Worm (Caenorhabditis elegans) whole organism, young adult: ENCODE data around the gene vamp-7.

ENCODE experiments used
- B0019.2 ChIP-seq: fragments of 200-800 bp; sonication (Bioruptor generic); conservative IDR thresholded peaks from 2 replicates; pipeline ENCODE4 v1.3.6; 2022; ENCODE audit warnings: missing genetic modification reagents, missing genetic modification characterization, missing compliant biosample characterization
- B0035.1 ChIP-seq: sonication (generic microtip); optimal IDR thresholded peaks from 2 replicates; lab custom pipeline; 2016; ENCODE audit warnings: missing genetic modification characterization, mild to moderate bottlenecking, missing compliant biosample characterization, missing genotype, missing genetic modification reagents
- B0336.3 ChIP-seq: fragments of 200-800 bp; sonication (Bioruptor generic); IDR thresholded peaks from 2 replicates; pipeline ENCODE4 v1.3.6; 2022; ENCODE audit warnings: missing genetic modification characterization, missing compliant biosample characterization
- F22D6.2 ChIP-seq: sonication (generic microtip); optimal IDR thresholded peaks from 2 replicates; lab custom pipeline; 2016; ENCODE audit warnings: mild to moderate bottlenecking, missing genetic modification characterization, missing compliant biosample characterization
- F37B4.10 ChIP-seq: fragments of 200-800 bp; sonication (Bioruptor generic); IDR thresholded peaks from 2 replicates; pipeline ENCODE4 v1.3.6; 2022; ENCODE audit warnings: missing genetic modification characterization, missing compliant biosample characterization
- F39B2.1 ChIP-seq: fragments of 200-800 bp; sonication (Bioruptor generic); IDR thresholded peaks from 2 replicates; pipeline ENCODE4 v1.3.6; 2022; ENCODE audit warnings: missing genetic modification reagents, missing genetic modification characterization, missing compliant biosample characterization
- F52B5.7 ChIP-seq: sonication (generic microtip); optimal IDR thresholded peaks from 2 replicates; lab custom pipeline; 2016; ENCODE audit warnings: mild to moderate bottlenecking, missing genetic modification characterization, missing compliant biosample characterization
- F57A8.1 ChIP-seq: fragments of 200-800 bp; sonication (Bioruptor generic); optimal IDR thresholded peaks from 2 replicates; lab custom pipeline; 2018; ENCODE audit warnings: mild to moderate bottlenecking, missing genetic modification characterization, moderate library complexity, missing compliant biosample characterization
- F57C9.4 ChIP-seq: sonication (generic microtip); optimal IDR thresholded peaks from 2 replicates; lab custom pipeline; 2017; ENCODE audit warnings: mild to moderate bottlenecking, missing genetic modification characterization, missing compliant biosample characterization
- Y53G8AR.9 ChIP-seq: fragments of 200-800 bp; sonication (Bioruptor generic); conservative IDR thresholded peaks from 2 replicates; pipeline ENCODE4 v1.3.6; 2022; ENCODE audit warnings: missing genetic modification reagents, missing genetic modification characterization, missing compliant biosample characterization
- Y56A3A.18 ChIP-seq: fragments of 200-800 bp; sonication (Bioruptor generic); IDR thresholded peaks from 2 replicates; pipeline ENCODE4 v1.3.6; 2022; ENCODE audit warnings: missing genetic modification reagents, missing genetic modification characterization, missing compliant biosample characterization
- ama-1 ChIP-seq, 3 experiments: fragments of 150-350 bp in 1 of 3; sonication (generic microtip) in 2 of 3; optimal IDR thresholded peaks; 2 replicates each; lab custom pipeline; 2014 to 2018; ENCODE audit warnings: missing biosample characterization in 2 of 3, missing genetic modification characterization in 2 of 3, missing genetic modification reagents in 2 of 3
- attf-3 ChIP-seq: fragments of 200-800 bp; sonication (Bioruptor generic); conservative IDR thresholded peaks from 2 replicates; pipeline ENCODE4 v1.3.6; 2022; ENCODE audit warnings: missing genetic modification reagents, missing genetic modification characterization, missing compliant biosample characterization
- ceh-100 ChIP-seq: fragments of 200-800 bp; sonication (Bioruptor generic); IDR thresholded peaks from 2 replicates; pipeline ENCODE4 v1.3.6; 2022; ENCODE audit warnings: missing genetic modification reagents, missing genetic modification characterization, missing compliant biosample characterization
- ceh-79 ChIP-seq: sonication (generic microtip); optimal IDR thresholded peaks from 2 replicates; lab custom pipeline; 2017; ENCODE audit warnings: mild to moderate bottlenecking, missing genetic modification characterization, missing compliant biosample characterization
- ceh-91 ChIP-seq: fragments of 200-800 bp; sonication (Bioruptor generic); IDR thresholded peaks from 2 replicates; pipeline ENCODE4 v1.3.6; 2022; ENCODE audit warnings: missing genetic modification reagents, missing genetic modification characterization, missing compliant biosample characterization
- dox-1 ChIP-seq: fragments of 200-800 bp; sonication (Bioruptor generic); IDR thresholded peaks from 2 replicates; pipeline ENCODE4 v1.3.6; 2022; ENCODE audit warnings: missing genetic modification reagents, missing genetic modification characterization, missing compliant biosample characterization
- efl-1 ChIP-seq: fragments of 150-350 bp; optimal IDR thresholded peaks from 2 replicates; lab custom pipeline; 2014; ENCODE audit warnings: missing biosample characterization, missing genetic modification reagents, missing genetic modification characterization
- egrh-3 ChIP-seq: fragments of 200-800 bp; sonication (Bioruptor generic); IDR thresholded peaks from 2 replicates; pipeline ENCODE4 v1.3.6; 2022; ENCODE audit warnings: missing genetic modification reagents, missing genetic modification characterization, missing compliant biosample characterization
- hmg-1.2 ChIP-seq: fragments of 200-800 bp; sonication (Bioruptor generic); IDR thresholded peaks from 2 replicates; pipeline ENCODE4 v1.3.6; 2022; ENCODE audit warnings: missing genetic modification reagents, missing genetic modification characterization, missing compliant biosample characterization
- hmg-20 ChIP-seq: fragments of 200-800 bp; sonication (Bioruptor generic); IDR thresholded peaks from 2 replicates; pipeline ENCODE4 v1.3.6; 2022; ENCODE audit warnings: missing genetic modification reagents, missing genetic modification characterization, missing compliant biosample characterization
- lin-40 ChIP-seq: sonication (generic microtip); optimal IDR thresholded peaks from 2 replicates; lab custom pipeline; 2016; ENCODE audit warnings: missing genetic modification characterization, mild to moderate bottlenecking, missing compliant biosample characterization, missing genotype, missing genetic modification reagents
- madf-6 ChIP-seq: fragments of 200-800 bp; sonication (Bioruptor generic); IDR thresholded peaks from 2 replicates; pipeline ENCODE4 v1.3.6; 2022; ENCODE audit warnings: missing genetic modification reagents, missing genetic modification characterization, missing compliant biosample characterization
- mcd-1 ChIP-seq: fragments of 200-800 bp; sonication (Bioruptor generic); IDR thresholded peaks from 2 replicates; pipeline ENCODE4 v1.3.6; 2022; ENCODE audit warnings: missing genetic modification reagents, missing genetic modification characterization, missing compliant biosample characterization
- nfyb-1 ChIP-seq: fragments of 200-800 bp; sonication (Bioruptor generic); IDR thresholded peaks from 2 replicates; pipeline ENCODE4 v1.3.6; 2022; ENCODE audit warnings: missing genetic modification reagents, missing genetic modification characterization, missing compliant biosample characterization
- nhr-80 ChIP-seq: sonication (generic microtip); optimal IDR thresholded peaks from 2 replicates; lab custom pipeline; 2016; ENCODE audit warnings: missing genetic modification characterization, missing compliant biosample characterization
- pha-4 ChIP-seq: fragments of 150-350 bp; sonication (generic microtip); optimal IDR thresholded peaks from 2 replicates; lab custom pipeline; 2014; ENCODE audit warnings: missing biosample characterization, missing genetic modification reagents, missing genetic modification characterization
- rec-8 ChIP-seq, 2 experiments: sonication (generic microtip); optimal IDR thresholded peaks; 2 replicates each; lab custom pipeline; 2016; ENCODE audit warnings: mild to moderate bottlenecking in 2 of 2, missing genetic modification characterization in 2 of 2, missing genetic modification reagents in 2 of 2, missing genotype in 2 of 2, missing biosample characterization in 1 of 2, missing compliant biosample characterization in 1 of 2, moderate library complexity in 1 of 2
- snpc-1.1 ChIP-seq: sonication (generic microtip); optimal IDR thresholded peaks from 2 replicates; lab custom pipeline; 2017; ENCODE audit warnings: missing genetic modification characterization, mild to moderate bottlenecking, missing compliant biosample characterization, antibody characterized with exemption, moderate library complexity, missing genotype, missing genetic modification reagents; ENCODE audit not compliant: insufficient read depth
- snpc-1.3 ChIP-seq: sonication (generic microtip); optimal IDR thresholded peaks from 2 replicates; lab custom pipeline; 2017; ENCODE audit warnings: missing genetic modification characterization, mild to moderate bottlenecking, missing compliant biosample characterization, antibody characterized with exemption, moderate library complexity, missing genotype, missing genetic modification reagents; ENCODE audit not compliant: insufficient read depth
- unc-62 ChIP-seq: fragments of 150-350 bp; optimal IDR thresholded peaks from 2 replicates; lab custom pipeline; 2014; ENCODE audit warnings: missing biosample characterization, missing genetic modification reagents, missing genetic modification characterization
- ztf-26 ChIP-seq: sonication (generic microtip); optimal IDR thresholded peaks from 2 replicates; lab custom pipeline; 2017; ENCODE audit warnings: missing genetic modification characterization, missing compliant biosample characterization
- ztf-6 ChIP-seq: fragments of 200-800 bp; sonication (Bioruptor generic); IDR thresholded peaks from 2 replicates; pipeline ENCODE4 v1.3.6; 2022; ENCODE audit warnings: missing genetic modification reagents, missing genetic modification characterization, missing compliant biosample characterization

vamp-7 gene

DNA sequence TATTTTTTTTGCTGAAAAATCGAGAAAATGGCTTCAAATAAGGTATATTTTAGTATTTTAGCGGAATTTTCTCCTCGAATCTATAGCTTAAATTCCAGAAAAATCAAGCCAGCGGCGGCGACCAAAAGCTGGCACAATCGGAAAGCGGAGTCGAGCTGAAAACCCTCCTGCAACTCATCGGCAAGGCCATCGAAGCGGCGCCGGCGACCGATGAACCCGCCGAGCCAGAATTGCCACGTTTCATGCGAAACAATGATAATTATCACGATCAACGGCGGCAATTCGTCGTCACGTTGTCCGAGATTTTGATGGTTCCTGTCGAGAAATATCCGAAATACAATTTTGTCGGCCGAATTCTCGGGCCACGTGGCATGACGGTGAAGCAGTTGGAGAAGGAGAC is 2.6 kb downstream of the vamp-7 start, which contains the start of gene Y69A2AR.32 (continued):
- TF ChIP-seq snpc-1.3 (no peak), rec-8 (tag; optimal IDR thresholded peaks at IDR 0.05; lab: Kevin White, UChicago) (no peak), nfyb-1 (0 out of 2 replicates have a peak, but pooled peaks have one; percentile 14), ceh-100 (GFP tag; lab: Robert Waterston, UW) (no peak), madf-6 (GFP tag; lab: Robert Waterston, UW) (no peak), B0035.1 (tag; lab: Kevin White, UChicago) (no peak), ztf-6 (GFP tag; lab: Robert Waterston, UW) (no peak), dox-1 (GFP tag; lab: Robert Waterston, UW) (no peak), snpc-1.1 (tag; lab: Kevin White, UChicago) (no peak), lin-40 (tag; lab: Kevin White, UChicago) (no peak), ztf-26 (tag; lab: Kevin White, UChicago) (no peak)

DNA sequence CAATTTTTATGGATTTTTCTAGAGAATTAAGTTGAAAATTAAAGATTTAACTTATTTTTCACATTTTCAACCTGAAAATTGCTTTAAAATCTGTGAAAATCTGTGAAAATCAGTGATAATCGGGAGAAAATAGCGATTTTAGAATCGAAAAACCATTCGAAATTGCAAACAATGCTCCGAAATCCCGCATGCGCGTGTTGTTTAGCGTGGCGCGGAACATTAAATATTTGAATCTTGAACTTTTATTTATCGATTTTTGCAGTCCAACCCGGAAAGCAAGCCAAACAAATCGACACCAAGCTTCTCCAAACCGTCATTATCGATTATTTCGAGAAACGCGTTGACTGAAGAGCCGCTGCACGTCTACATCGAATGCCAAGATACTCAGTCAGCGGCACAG is 3.1 kb downstream of the vamp-7 start:
- TF ChIP-seq snpc-1.3 (no peak), attf-3 (GFP tag; lab: Robert Waterston, UW) (peak; percentile 87)

DNA sequence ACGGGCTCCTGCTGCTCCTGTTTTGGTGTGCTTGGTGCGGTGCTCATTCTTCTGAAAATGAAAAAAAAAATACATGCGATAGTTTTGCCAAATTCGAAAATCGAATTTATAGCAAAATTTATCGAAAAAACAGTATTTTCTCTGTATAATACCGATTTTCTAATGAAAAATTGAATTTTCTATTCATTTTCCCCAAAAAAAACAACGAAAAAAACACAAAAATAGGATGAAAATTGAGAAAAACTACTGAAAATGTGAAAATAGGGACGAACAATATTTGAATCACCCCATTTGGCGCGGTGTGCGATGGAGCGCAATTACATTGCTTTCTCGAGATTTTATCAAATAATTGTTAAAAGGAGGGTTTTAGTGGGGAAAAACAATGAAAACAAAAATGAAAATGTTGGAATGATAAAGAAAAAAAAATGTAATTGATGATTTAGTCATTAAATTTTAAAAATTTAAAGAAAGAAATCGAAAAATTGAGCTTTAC is 5.2 kb downstream of the vamp-7 start, which contains the start of gene Y69A2AR.28:
Gene Y69A2AR.28, minus strand, starts transcription at position 51 of the 493 bp plus-strand sequence.
- TF ChIP-seq Y53G8AR.9 (GFP tag; lab: Robert Waterston, UW) (no peak), efl-1 (GFP tag; lab: Kevin White, UChicago) (peak; percentile 57)
- TF ChIP-seq, all 124 proteins: peak for 1

DNA sequence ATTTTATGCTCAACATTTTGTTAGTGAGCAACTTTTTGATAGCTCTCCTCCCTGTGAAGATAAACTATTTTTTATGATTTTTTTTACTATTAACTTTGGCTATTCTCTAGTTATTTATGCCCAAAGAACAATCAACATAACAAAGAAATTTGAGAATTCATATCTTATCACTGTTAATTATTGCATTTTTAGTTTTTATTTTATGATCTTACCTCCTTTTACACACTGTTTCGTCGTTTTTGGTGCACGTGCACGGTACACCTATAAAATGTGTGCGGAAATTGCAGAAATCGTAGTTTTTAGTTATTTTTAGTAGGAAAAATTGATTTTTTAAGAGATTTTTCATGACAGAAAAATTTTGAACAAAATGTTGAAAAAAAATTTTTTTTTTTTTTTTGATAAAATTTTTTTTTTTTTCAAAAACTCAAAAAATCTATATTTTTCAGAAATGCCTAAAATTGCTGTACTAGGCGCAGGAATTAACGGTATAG is 5.9 kb downstream of the vamp-7 start, which contains the start of gene daao-1:
Gene daao-1, plus strand, starts transcription at position 441 of the 491 bp plus-strand sequence.
- TF ChIP-seq mcd-1, result no peak
- no peak for TF ChIP-seq F39B2.1 (GFP tag; lab: Robert Waterston, UW)
- no peak for TF ChIP-seq hmg-20
- TF ChIP-seq egrh-3, result no peak
- no peak for TF ChIP-seq efl-1 (GFP tag; lab: Kevin White, UChicago)
- no peak for TF ChIP-seq ama-1 (optimal IDR thresholded peaks at IDR 0.05; lab: Kevin White, UChicago)
- TF ChIP-seq ama-1 (GFP tag; optimal IDR thresholded peaks at IDR 0.05; lab: Kevin White, UChicago), result no peak
- no peak for TF ChIP-seq F22D6.2 (tag; lab: Kevin White, UChicago)
- TF ChIP-seq B0019.2 (GFP tag; lab: Robert Waterston, UW), result no peak
- no peak for TF ChIP-seq F57A8.1
- no peak for TF ChIP-seq ceh-79
- TF ChIP-seq B0336.3 (GFP tag; lab: Robert Waterston, UW), result no peak
- no peak for TF ChIP-seq F37B4.10 (GFP tag; lab: Robert Waterston, UW)
- TF ChIP-seq pha-4, result no peak

DNA sequence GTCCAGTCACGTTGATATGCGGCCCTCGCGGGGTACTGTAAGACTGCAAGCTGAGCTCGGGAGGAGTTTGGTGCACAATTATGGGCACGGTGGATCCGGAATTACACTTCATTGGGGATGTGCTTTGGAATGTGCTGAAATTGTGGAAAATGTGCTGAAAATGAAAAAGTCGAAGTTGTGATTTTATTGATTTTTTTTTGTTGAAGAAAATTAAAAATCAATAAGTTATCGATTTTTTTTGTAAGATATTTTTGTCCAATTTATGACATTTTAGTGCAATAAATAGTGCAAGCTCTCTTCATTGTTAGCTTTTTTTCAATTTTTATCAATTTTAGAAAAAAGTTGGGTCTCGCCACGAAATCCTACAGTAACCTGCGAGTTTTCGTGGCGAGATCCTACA is 9.0 kb downstream of the vamp-7 start:
- TF ChIP-seq unc-62 (no peak), madf-6 (GFP tag; lab: Robert Waterston, UW) (no peak), F52B5.7 (no peak), nhr-80 (tag; lab: Kevin White, UChicago) (no peak)

DNA sequence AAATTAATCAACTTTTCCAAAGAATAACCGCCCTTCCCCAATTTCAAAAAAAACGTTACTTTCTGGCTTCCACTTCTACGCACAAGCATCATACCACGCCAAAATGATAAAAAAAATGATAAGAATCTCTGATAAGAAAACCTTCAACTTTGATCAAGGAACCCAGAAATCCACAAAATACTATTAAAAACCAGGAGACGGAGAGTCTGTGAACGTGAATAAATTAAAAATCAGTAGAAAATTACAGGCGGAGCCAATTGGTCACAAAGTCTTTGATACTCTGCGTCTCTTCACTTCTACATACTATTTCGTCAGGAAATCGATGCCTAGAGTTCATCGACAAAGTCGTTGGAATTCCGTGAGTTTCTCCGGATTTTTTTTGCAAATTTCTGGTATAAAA is 10.8 kb downstream of the vamp-7 start, which contains the start of gene smf-3:
Gene smf-3, plus strand, starts transcription at position 259 of the 400 bp plus-strand sequence.
- TF ChIP-seq ceh-91 (GFP tag; lab: Robert Waterston, UW) (no peak), hmg-1.2 (peak; percentile 61), nhr-80 (tag; lab: Kevin White, UChicago) (peak; percentile 81), Y56A3A.18 (GFP tag; lab: Robert Waterston, UW) (no peak), mcd-1 (no peak), F57C9.4 (tag; lab: Kevin White, UChicago) (no peak)
